Worm (Caenorhabditis elegans) whole organism, young adult: Measurements from ENCODE around the gene nspd-9.
A peak's percentile ranks its signal among the peaks of the same experiment; 100 is the strongest.

Source experiments
- B0261.1 ChIP-seq: sonication (generic microtip); optimal IDR thresholded peaks from 2 replicates; lab custom pipeline; 2016; ENCODE audit warnings: mild to moderate bottlenecking, missing genetic modification characterization, moderate library complexity, missing compliant biosample characterization
- C17E4.6 ChIP-seq: fragments of 200-800 bp; sonication (Bioruptor generic); IDR thresholded peaks from 2 replicates; pipeline ENCODE4 v1.3.6; 2022; ENCODE audit warnings: missing genetic modification reagents, missing genetic modification characterization, missing compliant biosample characterization
- F33H1.4 ChIP-seq: fragments of 200-800 bp; sonication (Bioruptor generic); IDR thresholded peaks from 2 replicates; pipeline ENCODE4 v1.3.6; 2022; ENCODE audit warnings: missing genetic modification reagents, missing genetic modification characterization, missing compliant biosample characterization
- F57A8.1 ChIP-seq: fragments of 200-800 bp; sonication (Bioruptor generic); optimal IDR thresholded peaks from 2 replicates; lab custom pipeline; 2018; ENCODE audit warnings: mild to moderate bottlenecking, missing genetic modification characterization, moderate library complexity, missing compliant biosample characterization
- K11D2.4 ChIP-seq: fragments of 200-800 bp; sonication (Bioruptor generic); IDR thresholded peaks from 2 replicates; pipeline ENCODE4 v1.3.6; 2022; ENCODE audit warnings: missing genetic modification reagents, missing genetic modification characterization, missing compliant biosample characterization
- K12H6.12 ChIP-seq: fragments of 200-800 bp; sonication (Bioruptor generic); optimal IDR thresholded peaks from 2 replicates; lab custom pipeline; 2018; ENCODE audit warnings: mild to moderate bottlenecking, missing genetic modification characterization, missing compliant biosample characterization
- T07F8.4 ChIP-seq: sonication (generic microtip); optimal IDR thresholded peaks from 2 replicates; lab custom pipeline; 2016; ENCODE audit warnings: mild to moderate bottlenecking, missing genetic modification characterization, moderate library complexity, missing compliant biosample characterization
- Y53G8AR.9 ChIP-seq: fragments of 200-800 bp; sonication (Bioruptor generic); conservative IDR thresholded peaks from 2 replicates; pipeline ENCODE4 v1.3.6; 2022; ENCODE audit warnings: missing genetic modification reagents, missing genetic modification characterization, missing compliant biosample characterization
- athp-1 ChIP-seq: sonication (generic microtip); optimal IDR thresholded peaks from 2 replicates; lab custom pipeline; 2017; ENCODE audit warnings: mild to moderate bottlenecking, missing genetic modification characterization, missing compliant biosample characterization
- attf-5 ChIP-seq: fragments of 200-800 bp; sonication (Bioruptor generic); optimal IDR thresholded peaks from 2 replicates; lab custom pipeline; 2018; ENCODE audit warnings: mild to moderate bottlenecking, missing genetic modification characterization, missing compliant biosample characterization
- bed-2 ChIP-seq: fragments of 200-800 bp; sonication (Bioruptor generic); IDR thresholded peaks from 2 replicates; pipeline ENCODE4 v1.3.6; 2022; ENCODE audit warnings: missing genetic modification reagents, missing genetic modification characterization, missing compliant biosample characterization
- cebp-1 ChIP-seq, 2 experiments: fragments of 200-800 bp in 1 of 2; sonication (Bioruptor generic) in 1 of 2; sonication (generic microtip) in 1 of 2; IDR thresholded peaks in 1 of 2; optimal IDR thresholded peaks in 1 of 2; 2 replicates each; pipeline versions ENCODE4 v1.3.6 to Lab custom; 2017 to 2022; ENCODE audit warnings: missing compliant biosample characterization in 2 of 2, missing genetic modification characterization in 2 of 2, mild to moderate bottlenecking in 1 of 2, missing genetic modification reagents in 1 of 2, moderate library complexity in 1 of 2
- ceh-27 ChIP-seq: fragments of 200-800 bp; sonication (Bioruptor generic); optimal IDR thresholded peaks from 2 replicates; lab custom pipeline; 2018; ENCODE audit warnings: mild to moderate bottlenecking, missing genetic modification characterization, moderate library complexity, missing compliant biosample characterization
- ceh-40 ChIP-seq: fragments of 200-800 bp; sonication (Bioruptor generic); IDR thresholded peaks from 2 replicates; pipeline ENCODE4 v1.3.6; 2022; ENCODE audit warnings: missing genetic modification characterization, missing compliant biosample characterization
- die-1 ChIP-seq: sonication (generic microtip); optimal IDR thresholded peaks from 2 replicates; lab custom pipeline; 2016; ENCODE audit warnings: missing genotype, mild to moderate bottlenecking, missing genetic modification characterization, missing compliant biosample characterization
- dpff-1 ChIP-seq: sonication (generic microtip); optimal IDR thresholded peaks from 2 replicates; lab custom pipeline; 2017; ENCODE audit warnings: mild to moderate bottlenecking, missing genetic modification characterization, missing compliant biosample characterization
- dpl-1 ChIP-seq: fragments of 150-350 bp; optimal IDR thresholded peaks from 2 replicates; lab custom pipeline; 2014; ENCODE audit warnings: missing biosample characterization, missing genetic modification reagents, missing genetic modification characterization
- efl-1 ChIP-seq: fragments of 150-350 bp; optimal IDR thresholded peaks from 2 replicates; lab custom pipeline; 2014; ENCODE audit warnings: missing biosample characterization, missing genetic modification reagents, missing genetic modification characterization
- ekl-4 ChIP-seq: fragments of 200-800 bp; sonication (Bioruptor generic); IDR thresholded peaks from 2 replicates; pipeline ENCODE4 v1.3.6; 2022; ENCODE audit warnings: missing genetic modification reagents, missing genetic modification characterization, missing compliant biosample characterization
- gei-17 ChIP-seq: fragments of 200-800 bp; sonication (Bioruptor generic); optimal IDR thresholded peaks from 2 replicates; lab custom pipeline; 2018; ENCODE audit warnings: mild to moderate bottlenecking, missing genetic modification characterization, missing compliant biosample characterization
- hlh-12 ChIP-seq: sonication (generic microtip); optimal IDR thresholded peaks from 2 replicates; lab custom pipeline; 2016; ENCODE audit warnings: missing genetic modification characterization, missing compliant biosample characterization
- hmg-1.2 ChIP-seq: fragments of 200-800 bp; sonication (Bioruptor generic); IDR thresholded peaks from 2 replicates; pipeline ENCODE4 v1.3.6; 2022; ENCODE audit warnings: missing genetic modification reagents, missing genetic modification characterization, missing compliant biosample characterization
- hsf-1 ChIP-seq: fragments of 200-800 bp; sonication (Bioruptor generic); IDR thresholded peaks from 2 replicates; pipeline ENCODE4 v1.3.6; 2022; ENCODE audit warnings: missing genetic modification reagents, missing genetic modification characterization, missing compliant biosample characterization
- lag-1 ChIP-seq: fragments of 200-800 bp; sonication (Bioruptor generic); IDR thresholded peaks from 2 replicates; pipeline ENCODE4 v1.3.6; 2022; ENCODE audit warnings: missing genetic modification reagents, missing genetic modification characterization, missing compliant biosample characterization
- lin-26 ChIP-seq: fragments of 200-800 bp; sonication (Bioruptor generic); IDR thresholded peaks from 2 replicates; pipeline ENCODE4 v1.3.6; 2022; ENCODE audit warnings: missing genetic modification reagents, missing genetic modification characterization, missing compliant biosample characterization
- madf-3 ChIP-seq: fragments of 200-800 bp; sonication (Bioruptor generic); IDR thresholded peaks from 2 replicates; pipeline ENCODE4 v1.3.6; 2022; ENCODE audit warnings: missing genetic modification reagents, missing genetic modification characterization, missing compliant biosample characterization
- madf-6 ChIP-seq: fragments of 200-800 bp; sonication (Bioruptor generic); IDR thresholded peaks from 2 replicates; pipeline ENCODE4 v1.3.6; 2022; ENCODE audit warnings: missing genetic modification reagents, missing genetic modification characterization, missing compliant biosample characterization
- mes-4 ChIP-seq: sonication (generic microtip); optimal IDR thresholded peaks from 2 replicates; lab custom pipeline; 2016; ENCODE audit warnings: missing genotype, missing genetic modification characterization, missing compliant biosample characterization
- mxl-1 ChIP-seq: sonication (generic microtip); optimal IDR thresholded peaks from 2 replicates; lab custom pipeline; 2016; ENCODE audit warnings: missing genetic modification characterization, missing compliant biosample characterization
- nhr-120 ChIP-seq: fragments of 200-800 bp; sonication (Bioruptor generic); IDR thresholded peaks from 2 replicates; pipeline ENCODE4 v1.3.6; 2022; ENCODE audit warnings: missing genetic modification characterization, missing compliant biosample characterization
- nhr-80 ChIP-seq: sonication (generic microtip); optimal IDR thresholded peaks from 2 replicates; lab custom pipeline; 2016; ENCODE audit warnings: missing genetic modification characterization, missing compliant biosample characterization
- nhr-90 ChIP-seq: sonication (generic microtip); optimal IDR thresholded peaks from 2 replicates; lab custom pipeline; 2016; ENCODE audit warnings: missing genotype, mild to moderate bottlenecking, missing genetic modification characterization, missing compliant biosample characterization
- pbrm-1 ChIP-seq: fragments of 200-800 bp; sonication (Bioruptor generic); IDR thresholded peaks from 2 replicates; pipeline ENCODE4 v1.3.6; 2022; ENCODE audit warnings: missing genetic modification reagents, missing genetic modification characterization, missing compliant biosample characterization
- pha-4 ChIP-seq: fragments of 150-350 bp; sonication (generic microtip); optimal IDR thresholded peaks from 2 replicates; lab custom pipeline; 2014; ENCODE audit warnings: missing biosample characterization, missing genetic modification reagents, missing genetic modification characterization
- rcor-1 ChIP-seq: fragments of 200-800 bp; sonication (Bioruptor generic); IDR thresholded peaks from 2 replicates; pipeline ENCODE4 v1.3.6; 2022; ENCODE audit warnings: missing genetic modification reagents, missing genetic modification characterization, missing compliant biosample characterization
- rpc-1 ChIP-seq, 2 experiments: fragments of 150-350 bp in 1 of 2; sonication (generic microtip) in 1 of 2; optimal IDR thresholded peaks; 2 replicates each; lab custom pipeline; 2014 to 2018; ENCODE audit warnings: missing biosample characterization in 1 of 2, missing genetic modification characterization in 1 of 2, missing genetic modification reagents in 1 of 2, missing genotype in 1 of 2
- snpc-3.4 ChIP-seq: sonication (generic microtip); optimal IDR thresholded peaks from 2 replicates; lab custom pipeline; 2017; ENCODE audit warnings: missing genetic modification characterization, mild to moderate bottlenecking, missing compliant biosample characterization, antibody characterized with exemption, moderate library complexity, missing genotype, missing genetic modification reagents
- tbp1 ChIP-seq: fragments of 200-800 bp; sonication (Bioruptor generic); optimal IDR thresholded peaks from 2 replicates; lab custom pipeline; 2018; ENCODE audit warnings: mild to moderate bottlenecking, missing genetic modification characterization, missing compliant biosample characterization
- ztf-18 ChIP-seq: sonication (generic microtip); optimal IDR thresholded peaks from 2 replicates; lab custom pipeline; 2016; ENCODE audit warnings: missing genotype, mild to moderate bottlenecking, missing genetic modification characterization, missing compliant biosample characterization
- ztf-3 ChIP-seq: fragments of 200-800 bp; sonication (Bioruptor generic); optimal IDR thresholded peaks from 2 replicates; lab custom pipeline; 2018; ENCODE audit warnings: mild to moderate bottlenecking, missing genetic modification characterization, missing compliant biosample characterization

nspd-9 gene

DNA sequence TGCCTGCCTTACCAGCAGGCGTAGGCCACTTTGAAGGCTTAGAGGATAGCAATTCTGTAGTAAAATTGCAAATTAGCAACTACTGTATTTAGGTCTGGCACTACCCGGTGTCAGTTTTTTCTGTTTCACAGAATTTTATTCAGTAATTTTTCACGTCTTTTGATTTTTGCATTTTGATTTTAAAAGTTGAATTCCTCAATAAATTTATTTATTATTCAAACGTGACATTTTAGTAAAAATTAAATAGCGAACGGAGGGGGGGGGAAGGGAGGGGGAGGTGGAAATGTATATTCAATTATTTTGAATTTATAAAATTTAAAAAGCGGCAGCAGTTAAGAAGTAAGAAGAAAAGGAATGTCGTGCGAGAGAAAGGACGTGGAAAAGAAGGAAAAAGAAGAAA, 12.9 kb downstream of the nspd-9 start, which contains the start of gene F26A1.4:
Gene F26A1.4, plus strand, starts transcription at position 301 of the 400 bp plus-strand sequence.
- TF ChIP-seq ceh-27 (GFP tag; lab: Kevin White, UChicago) (no peak), nhr-90 (tag; lab: Kevin White, UChicago) (no peak), mes-4 (tag; lab: Kevin White, UChicago) (no peak), F57A8.1 (GFP tag; lab: Kevin White, UChicago) (no peak), mxl-1 (tag; lab: Kevin White, UChicago) (no peak), nhr-80 (no peak), ztf-18 (tag; lab: Kevin White, UChicago) (no peak), K12H6.12 (no peak), pbrm-1 (GFP tag; lab: Robert Waterston, UW) (no peak), rpc-1 (optimal IDR thresholded peaks at IDR 0.05; lab: Kevin White, UChicago) (no peak), rpc-1 (tag; optimal IDR thresholded peaks at IDR 0.05; lab: Kevin White, UChicago) (no peak), gei-17 (GFP tag; lab: Kevin White, UChicago) (no peak), athp-1 (tag; lab: Kevin White, UChicago) (no peak), T07F8.4 (tag; lab: Kevin White, UChicago) (no peak), tbp1 (no peak)

DNA sequence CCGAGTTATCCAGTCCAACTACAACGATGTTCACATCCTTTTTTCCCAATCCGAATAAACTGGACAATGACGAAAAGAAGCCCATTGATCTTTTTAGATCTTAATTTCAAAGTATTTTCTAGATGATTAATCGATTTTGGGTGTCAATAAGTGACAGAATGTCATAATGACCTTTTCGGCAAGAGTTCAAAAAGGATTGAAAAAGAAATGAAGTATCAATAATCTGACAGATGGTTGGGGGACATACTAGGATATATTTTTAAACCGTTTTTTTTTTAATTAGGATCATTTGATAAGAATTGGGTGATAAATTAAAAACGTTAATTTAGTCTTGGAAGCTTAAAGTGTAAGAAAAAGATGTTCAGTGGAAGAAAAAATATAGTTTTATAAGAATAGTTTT, 15.4 kb downstream of the nspd-9 start, which contains the start of gene arl-6:
Gene arl-6, minus strand, starts transcription at position 101 of the 400 bp plus-strand sequence.
- TF ChIP-seq dpff-1 (tag; lab: Kevin White, UChicago) (no peak), hmg-1.2 (GFP tag; lab: Robert Waterston, UW) (no peak)

ce11 chrIII:4811195-4811594, 18.9 kb downstream of the nspd-9 start, which contains the start of gene C38D4.7:
Gene C38D4.7 (minus strand): TSS chrIII:4811295.
- TF ChIP-seq Y53G8AR.9 (GFP tag; lab: Robert Waterston, UW) (no peak), ceh-40 (GFP tag; lab: Robert Waterston, UW) (no peak), nhr-120 (GFP tag; lab: Robert Waterston, UW) (no peak)

- TF ChIP-seq bed-2 (GFP tag; lab: Robert Waterston, UW), result no peak
- TF ChIP-seq C17E4.6, result no peak
- no peak for TF ChIP-seq dpl-1 (GFP tag; lab: Kevin White, UChicago)
- TF ChIP-seq B0261.1, result no peak
These were observed 20.5 kb downstream of the nspd-9 start, which contains the start of gene pal-1 for ce11 chrIII:4809526-4810153. Gene pal-1 (minus strand): TSS chrIII:4809576.

ce11 chrIII:4808089-4808488, 22.0 kb downstream of the nspd-9 start:
- peak; percentile 28 for TF ChIP-seq attf-5 (GFP tag; lab: Kevin White, UChicago)
- TF ChIP-seq cebp-1 (GFP tag; IDR thresholded peaks at IDR 0.05; lab: Robert Waterston, UW), result no peak
- TF ChIP-seq cebp-1 (tag; optimal IDR thresholded peaks at IDR 0.05; lab: Kevin White, UChicago), result no peak
- TF ChIP-seq madf-6, result peak; percentile 47; the same call in 1 of the 2 replicates
- TF ChIP-seq lin-26 (GFP tag; lab: Robert Waterston, UW), result no peak
- TF ChIP-seq rpc-1 (optimal IDR thresholded peaks at IDR 0.05; lab: Kevin White, UChicago), result no peak
- TF ChIP-seq rpc-1 (tag; optimal IDR thresholded peaks at IDR 0.05; lab: Kevin White, UChicago), result no peak
- no peak for TF ChIP-seq efl-1 (GFP tag; lab: Kevin White, UChicago)
- TF ChIP-seq rcor-1, result no peak
- no peak for TF ChIP-seq lag-1
- no peak for TF ChIP-seq T07F8.4 (tag; lab: Kevin White, UChicago)
- no peak for TF ChIP-seq K11D2.4 (GFP tag; lab: Robert Waterston, UW)
- TF ChIP-seq F57A8.1 (GFP tag; lab: Kevin White, UChicago), result no peak
- no peak for TF ChIP-seq hlh-12 (tag; lab: Kevin White, UChicago)
- no peak for TF ChIP-seq F33H1.4 (GFP tag; lab: Robert Waterston, UW)
- no peak for TF ChIP-seq pha-4 (tag; lab: Kevin White, UChicago)
- no peak for TF ChIP-seq die-1 (tag; lab: Kevin White, UChicago)
- TF ChIP-seq K12H6.12, result no peak
- no peak for TF ChIP-seq pbrm-1 (GFP tag; lab: Robert Waterston, UW)
- TF ChIP-seq hsf-1 (GFP tag; lab: Robert Waterston, UW), result peak; percentile 18; the same call in 1 of the 2 replicates
- TF ChIP-seq snpc-3.4, result peak; percentile 26
- TF ChIP-seq ztf-3 (GFP tag; lab: Kevin White, UChicago), result no peak
- TF ChIP-seq ekl-4 (GFP tag; lab: Robert Waterston, UW), result peak; percentile 31; the same call in 1 of the 2 replicates
- 0 out of 2 replicates have a peak, but pooled peaks have one; percentile 42 for TF ChIP-seq madf-3
